Worm (Caenorhabditis elegans): Measurements from ENCODE around the gene F26F2.10.

F26F2.10 gene

DNA sequence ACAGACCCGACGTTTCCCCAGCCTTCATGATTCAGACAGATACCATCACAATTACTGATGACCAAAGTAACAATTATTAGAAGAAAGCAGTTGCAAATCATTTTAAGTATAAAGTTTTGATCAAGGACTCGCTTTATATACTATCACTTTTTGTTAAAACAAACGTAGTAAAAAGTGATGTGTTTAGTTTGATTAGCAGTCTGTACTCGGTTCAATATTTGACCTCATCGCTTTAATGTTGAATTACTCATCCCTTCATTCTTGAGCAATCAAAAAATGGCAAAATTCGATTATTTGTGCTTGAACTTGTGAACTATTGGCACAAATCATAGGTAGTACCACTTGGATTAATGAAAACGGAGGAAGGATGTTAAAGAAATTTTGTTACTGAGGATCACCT, 36.4 kb downstream of the F26F2.10 start, which contains the start of gene abf-4:
Gene abf-4, minus strand, starts transcription at position 101 of the 400 bp plus-strand sequence.
- TF ChIP-seq rec-8 (tag; optimal IDR thresholded peaks at IDR 0.05) (no peak), ama-1 (optimal IDR thresholded peaks at IDR 0.05) (no peak), ama-1 (GFP tag; optimal IDR thresholded peaks at IDR 0.05) (no peak), Y79H2A.3 (GFP tag; conservative IDR thresholded peaks at IDR 0.05) (no peak), hmg-20 (GFP tag; IDR thresholded peaks at IDR 0.05) (no peak), ccch-3 (GFP tag; optimal IDR thresholded peaks at IDR 0.05) (no peak), egl-18 (GFP tag; IDR thresholded peaks at IDR 0.05) (no peak), F52B5.7 (tag; optimal IDR thresholded peaks at IDR 0.05) (no peak), ztf-6 (GFP tag; IDR thresholded peaks at IDR 0.05) (no peak), rcor-1 (GFP tag; IDR thresholded peaks at IDR 0.05) (no peak), C17E4.6 (GFP tag; IDR thresholded peaks at IDR 0.05) (no peak)

DNA sequence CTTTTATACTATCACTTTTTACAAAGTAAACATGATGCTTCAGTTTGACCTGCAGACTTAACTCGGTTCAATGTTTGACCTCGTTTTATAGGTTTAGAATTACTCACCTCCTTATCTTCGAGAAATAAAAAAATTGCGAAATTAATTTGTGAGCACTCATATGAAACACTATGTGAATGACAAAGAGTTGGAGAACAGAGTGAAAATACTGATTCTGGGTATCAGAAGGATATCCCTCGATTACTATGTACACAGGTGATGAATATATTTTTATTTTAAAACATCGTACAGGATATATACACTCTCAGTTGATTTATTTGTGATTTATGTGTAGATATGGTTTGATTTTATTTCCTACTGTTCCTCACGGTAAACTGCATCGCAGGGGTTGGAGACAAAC, 38.4 kb downstream of the F26F2.10 start, which contains the start of gene Y38H6C.23:
Gene Y38H6C.23, minus strand, starts transcription at position 101 of the 400 bp plus-strand sequence.
- TF ChIP-seq nhr-80 (tag; optimal IDR thresholded peaks at IDR 0.05) (peak; percentile 2), nhr-120 (GFP tag; IDR thresholded peaks at IDR 0.05) (no peak)

DNA sequence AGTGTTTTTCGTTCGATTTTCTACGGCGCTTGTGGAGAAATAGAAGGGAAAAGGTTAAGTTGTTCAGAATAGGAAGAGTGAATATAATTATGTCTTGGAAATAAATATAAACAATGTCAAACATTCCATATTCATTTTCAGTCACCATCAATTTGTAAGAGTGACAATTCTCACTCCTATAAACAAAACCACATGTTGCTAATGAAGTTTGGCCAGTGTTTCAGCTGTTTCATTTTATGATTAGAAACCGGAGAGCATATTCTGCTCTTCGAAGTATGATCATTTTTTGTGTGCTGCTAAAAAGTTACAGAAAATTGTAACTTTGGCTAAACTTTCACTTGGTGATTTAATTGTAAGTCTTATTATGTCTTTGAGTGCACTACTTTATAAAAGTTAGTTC, 39.5 kb downstream of the F26F2.10 start, which contains the start of gene Y38H6C.21:
Gene Y38H6C.21, minus strand, starts transcription at position 148 of the 400 bp plus-strand sequence.
- TF ChIP-seq nhr-80 (tag; optimal IDR thresholded peaks at IDR 0.05) (peak; percentile 24), lin-26 (GFP tag; IDR thresholded peaks at IDR 0.05) (no peak)

DNA sequence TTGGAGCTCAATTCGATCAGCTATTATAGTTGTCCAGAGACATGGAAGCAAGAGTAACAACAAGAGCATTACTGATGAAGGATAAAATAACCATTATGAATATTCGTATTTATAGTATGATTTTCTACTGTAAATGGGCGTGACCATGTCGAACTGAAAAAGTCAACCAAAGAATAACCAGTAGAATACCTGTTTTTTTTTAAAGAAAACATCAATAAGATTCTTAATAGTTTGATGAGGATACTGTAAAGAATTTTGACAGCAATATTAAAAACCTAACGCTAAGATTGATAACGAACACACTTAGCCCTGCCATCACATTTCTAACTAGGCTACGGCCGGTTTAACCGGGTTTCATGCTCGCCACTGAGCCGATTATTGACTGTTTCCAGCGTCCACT, 41.7 kb downstream of the F26F2.10 start, which contains the start of gene vmo-1:
Gene vmo-1, minus strand, starts transcription at position 101 of the 400 bp plus-strand sequence.
- TF ChIP-seq nhr-90 (tag; optimal IDR thresholded peaks at IDR 0.05), result no peak
- no peak for TF ChIP-seq B0019.2 (GFP tag; conservative IDR thresholded peaks at IDR 0.05)
- TF ChIP-seq C17E4.6 (GFP tag; IDR thresholded peaks at IDR 0.05), result no peak
- no peak for TF ChIP-seq D2030.7 (GFP tag; IDR thresholded peaks at IDR 0.05)

DNA sequence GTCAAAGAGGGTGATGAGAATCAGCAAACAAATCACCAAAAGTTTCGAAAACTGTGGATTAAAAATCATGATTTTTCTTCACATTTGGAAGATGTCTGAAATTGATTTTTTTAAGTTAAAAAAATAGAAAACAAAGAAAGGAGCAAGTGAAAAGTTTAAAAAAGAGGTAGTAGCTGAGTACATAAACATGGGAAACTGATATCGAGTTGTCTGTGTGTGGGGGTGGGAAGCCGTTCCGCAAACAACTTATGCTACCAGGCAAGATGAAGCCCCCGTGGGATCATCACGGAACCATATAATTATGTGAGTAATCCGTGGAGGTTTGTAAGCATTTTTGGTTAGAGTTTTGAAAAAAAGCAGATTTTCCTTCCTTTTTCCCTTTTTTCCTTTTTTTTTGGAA, 43.5 kb downstream of the F26F2.10 start, which contains the start of gene Y38H6C.20:
Gene Y38H6C.20, minus strand, starts transcription at position 101 of the 400 bp plus-strand sequence.
- TF ChIP-seq tlf-1 (GFP tag; optimal IDR thresholded peaks at IDR 0.05), result no peak
- no peak for TF ChIP-seq cebp-2 (GFP tag; IDR thresholded peaks at IDR 0.05)
- TF ChIP-seq lsl-1 (GFP tag; optimal IDR thresholded peaks at IDR 0.05), result no peak
- TF ChIP-seq ceh-40 (GFP tag; IDR thresholded peaks at IDR 0.05), result no peak
- TF ChIP-seq ztf-26 (tag; optimal IDR thresholded peaks at IDR 0.05), result no peak
- TF ChIP-seq ceh-27 (GFP tag; optimal IDR thresholded peaks at IDR 0.05), result no peak
- TF ChIP-seq snpc-4 (GFP tag; optimal IDR thresholded peaks at IDR 0.05), result no peak
- no peak for TF ChIP-seq snpc-4 (tag; optimal IDR thresholded peaks at IDR 0.05)
- no peak for TF ChIP-seq F55B11.4 (tag; optimal IDR thresholded peaks at IDR 0.05; ENCODE audit: borderline replicate concordance, insufficient read depth)
- TF ChIP-seq rec-8 (tag; optimal IDR thresholded peaks at IDR 0.05), result no peak
- no peak for TF ChIP-seq chd-7 (tag; optimal IDR thresholded peaks at IDR 0.05)
- TF ChIP-seq akir-1 (GFP tag; optimal IDR thresholded peaks at IDR 0.05), result no peak
- no peak for TF ChIP-seq ztf-18 (tag; optimal IDR thresholded peaks at IDR 0.05)
- no peak for TF ChIP-seq aptf-3 (GFP tag; IDR thresholded peaks at IDR 0.05)
- TF ChIP-seq nhr-80 (tag; optimal IDR thresholded peaks at IDR 0.05), result no peak
- no peak for TF ChIP-seq aptf-2 (GFP tag; conservative IDR thresholded peaks at IDR 0.05)
- no peak for TF ChIP-seq F49E8.2 (tag; optimal IDR thresholded peaks at IDR 0.05; ENCODE audit: insufficient read depth)
- TF ChIP-seq zim-3 (tag; optimal IDR thresholded peaks at IDR 0.05), result no peak
- no peak for TF ChIP-seq die-1 (tag; optimal IDR thresholded peaks at IDR 0.05)
- no peak for TF ChIP-seq ceh-91 (GFP tag; IDR thresholded peaks at IDR 0.05)

Measured in whole organism, young adult.